Worm (Caenorhabditis elegans) whole organism, L2 larva: ENCODE measurements around the gene hex-3.

Experiments
- egl-27 ChIP-seq: sonication (generic microtip); optimal IDR thresholded peaks from 3 replicates; lab custom pipeline; 2017; ENCODE audit warnings: missing biosample characterization, missing genetic modification reagents, missing genetic modification characterization
- mab-5 ChIP-seq: fragments of 150-350 bp; optimal IDR thresholded peaks from 2 replicates; lab custom pipeline; 2014; ENCODE audit warnings: missing biosample characterization, missing genetic modification characterization
- nhr-237 ChIP-seq: fragments of 150-350 bp; optimal IDR thresholded peaks from 2 replicates; lab custom pipeline; 2014; ENCODE audit warnings: missing biosample characterization, missing genetic modification characterization
- unc-62 ChIP-seq: fragments of 150-350 bp; optimal IDR thresholded peaks from 2 replicates; lab custom pipeline; 2014; ENCODE audit warnings: missing biosample characterization, missing genetic modification reagents, missing genetic modification characterization
- zag-1 ChIP-seq: fragments of 150-350 bp; optimal IDR thresholded peaks from 2 replicates; lab custom pipeline; 2014; ENCODE audit warnings: missing biosample characterization, missing genetic modification characterization

DNA sequence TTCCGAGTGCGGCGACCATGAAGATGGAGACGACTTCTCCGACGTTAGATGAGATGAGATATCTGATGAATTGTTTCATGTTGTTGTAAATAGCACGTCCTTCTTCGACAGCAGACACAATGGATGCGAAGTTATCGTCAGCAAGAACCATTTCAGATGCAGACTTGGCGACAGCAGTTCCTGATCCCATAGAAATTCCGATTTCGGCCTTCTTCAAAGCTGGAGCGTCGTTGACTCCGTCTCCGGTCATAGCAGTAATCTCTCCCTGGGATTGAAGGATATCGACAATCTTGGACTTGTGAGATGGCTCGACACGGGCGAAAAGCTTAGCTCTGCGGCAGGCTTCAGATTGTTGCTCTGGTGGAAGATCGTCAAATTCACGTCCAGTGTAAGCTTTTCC is 35.1 kb upstream of the hex-3 start:
- TF ChIP-seq mab-5 (no peak), zag-1 (tag; lab: Kevin White, UChicago) (no peak), egl-27 (tag; lab: Kevin White, UChicago) (no peak), unc-62 (GFP tag; lab: Kevin White, UChicago) (no peak), nhr-237 (tag; lab: Kevin White, UChicago) (no peak)
